Fruit fly (Drosophila melanogaster) whole organism, embryonic: ENCODE results near the gene CG32668.

ENCODE experiments used
- Aef1 ChIP-seq: fragments of 200-800 bp; sonication (Bioruptor generic); IDR thresholded peaks from 3 replicates; pipeline ENCODE4 v1.3.6; 2022; ENCODE audit warnings: missing biosample characterization, missing genetic modification characterization
- B-H1 ChIP-seq: fragments of 200-800 bp; sonication (Bioruptor generic); IDR thresholded peaks from 3 replicates; pipeline ENCODE4 v1.3.6; 2022; ENCODE audit warnings: missing biosample characterization, missing genetic modification characterization
- BtbVII ChIP-seq: fragments of 200-800 bp; sonication (Bioruptor generic); optimal IDR thresholded peaks from 3 replicates; lab custom pipeline; 2017; ENCODE audit warnings: missing biosample characterization, mild to moderate bottlenecking, missing genetic modification characterization
- CG1024 ChIP-seq: fragments of 200-800 bp; sonication (Bioruptor generic); IDR thresholded peaks from 2 replicates; pipeline ENCODE4 v1.3.6; 2022; ENCODE audit warnings: missing biosample characterization, missing genetic modification characterization
- CG10267 ChIP-seq: fragments of 200-800 bp; sonication (Bioruptor generic); optimal IDR thresholded peaks from 2 replicates; lab custom pipeline; 2018; ENCODE audit warnings: missing biosample characterization, mild to moderate bottlenecking, missing genetic modification characterization, moderate library complexity
- CG10321 ChIP-seq: fragments of 200-800 bp; sonication (Bioruptor generic); IDR thresholded peaks from 2 replicates; pipeline ENCODE4 v1.3.6; 2022; ENCODE audit warnings: missing biosample characterization, missing genetic modification characterization
- CG11456 ChIP-seq: fragments of 200-800 bp; sonication (Bioruptor generic); IDR thresholded peaks from 3 replicates; pipeline ENCODE4 v1.3.6; 2022; ENCODE audit warnings: missing biosample characterization, missing genetic modification characterization
- CG14050 ChIP-seq: fragments of 200-800 bp; sonication (Bioruptor generic); IDR thresholded peaks from 3 replicates; pipeline ENCODE4 v1.3.6; 2022; ENCODE audit warnings: missing biosample characterization, missing genetic modification characterization
- CG15269 ChIP-seq: fragments of 200-800 bp; sonication (Bioruptor generic); optimal IDR thresholded peaks from 2 replicates; lab custom pipeline; 2018; ENCODE audit warnings: missing biosample characterization, mild to moderate bottlenecking, missing genetic modification characterization, moderate library complexity
- CG16815 ChIP-seq: fragments of 200-800 bp; sonication (Bioruptor generic); optimal IDR thresholded peaks from 3 replicates; lab custom pipeline; 2017; ENCODE audit warnings: missing biosample characterization, mild to moderate bottlenecking, missing genetic modification characterization
- CG16863 ChIP-seq: fragments of 200-800 bp; sonication (Bioruptor generic); optimal IDR thresholded peaks from 3 replicates; lab custom pipeline; 2016; ENCODE audit warnings: missing biosample characterization, missing genetic modification characterization
- CG18619 ChIP-seq: fragments of 200-800 bp; sonication (Bioruptor generic); optimal IDR thresholded peaks from 3 replicates; lab custom pipeline; 2017; ENCODE audit warnings: missing biosample characterization, mild to moderate bottlenecking, missing genetic modification characterization
- CG2202 ChIP-seq: fragments of 200-800 bp; sonication (Bioruptor generic); optimal IDR thresholded peaks from 2 replicates; lab custom pipeline; 2018; ENCODE audit warnings: missing biosample characterization, mild to moderate bottlenecking, missing genetic modification characterization
- CG30020 ChIP-seq: fragments of 200-800 bp; optimal IDR thresholded peaks from 2 replicates; lab custom pipeline; 2019; ENCODE audit warnings: missing biosample characterization, mild to moderate bottlenecking, missing genetic modification characterization, moderate library complexity
- CG31365 ChIP-seq: fragments of 200-800 bp; sonication (Bioruptor generic); optimal IDR thresholded peaks from 2 replicates; lab custom pipeline; 2018; ENCODE audit warnings: missing biosample characterization, mild to moderate bottlenecking, missing genetic modification characterization
- CG32772 ChIP-seq: fragments of 200-800 bp; sonication (Bioruptor generic); IDR thresholded peaks from 2 replicates; pipeline ENCODE4 v1.3.6; 2022; ENCODE audit warnings: missing biosample characterization, missing genetic modification characterization
- CG33557 ChIP-seq: fragments of 200-800 bp; sonication (Bioruptor generic); optimal IDR thresholded peaks from 2 replicates; lab custom pipeline; 2019; ENCODE audit warnings: missing biosample characterization, mild to moderate bottlenecking, missing genetic modification characterization, moderate library complexity
- CG3995 ChIP-seq: fragments of 200-800 bp; sonication (Bioruptor generic); optimal IDR thresholded peaks from 3 replicates; lab custom pipeline; 2016; ENCODE audit warnings: missing biosample characterization, missing genetic modification characterization
- CG4360 ChIP-seq: fragments of 200-800 bp; sonication (Bioruptor generic); IDR thresholded peaks from 2 replicates; pipeline ENCODE4 v1.3.6; 2022; ENCODE audit warnings: missing biosample characterization, missing genetic modification characterization
- CG5245 ChIP-seq: fragments of 200-800 bp; sonication (Bioruptor generic); optimal IDR thresholded peaks from 3 replicates; lab custom pipeline; 2016; ENCODE audit warnings: missing biosample characterization, missing genetic modification characterization
- CG6683 ChIP-seq: fragments of 200-800 bp; sonication (Bioruptor generic); optimal IDR thresholded peaks from 2 replicates; lab custom pipeline; 2017; ENCODE audit warnings: missing biosample characterization, mild to moderate bottlenecking, missing genetic modification characterization, missing genetic modification reagents
- CG8290 ChIP-seq, 3 experiments: fragments of 200-800 bp; sonication (Bioruptor generic); optimal IDR thresholded peaks; 2 replicates each; lab custom pipeline; 2016 to 2019; ENCODE audit warnings: missing biosample characterization in 3 of 3, missing genetic modification characterization in 3 of 3, mild to moderate bottlenecking in 2 of 3, moderate library complexity in 1 of 3
- CG8359 ChIP-seq: fragments of 200-800 bp; sonication (Bioruptor generic); optimal IDR thresholded peaks from 2 replicates; lab custom pipeline; 2017; ENCODE audit warnings: missing biosample characterization, mild to moderate bottlenecking, missing genetic modification characterization, borderline replicate concordance
- CG8478 ChIP-seq: fragments of >200 bp; optimal IDR thresholded peaks from 2 replicates; lab custom pipeline; 2018
- Dad ChIP-seq: fragments of 200-800 bp; sonication (Bioruptor generic); optimal IDR thresholded peaks from 3 replicates; lab custom pipeline; 2016; ENCODE audit warnings: missing biosample characterization, missing genetic modification characterization
- Deaf1 ChIP-seq: fragments of 200-800 bp; optimal IDR thresholded peaks from 3 replicates; lab custom pipeline; 2019; ENCODE audit warnings: missing biosample characterization, mild to moderate bottlenecking, missing genetic modification characterization, moderate library complexity
- Dfd ChIP-seq, 2 experiments: fragments of >200 bp; optimal IDR thresholded peaks; 2 replicates each; lab custom pipeline; 2017; ENCODE audit warnings: missing biosample characterization in 2 of 2, missing genetic modification characterization in 2 of 2
- Doc3 ChIP-seq: fragments of 200-800 bp; sonication (Bioruptor generic); IDR thresholded peaks from 3 replicates; pipeline ENCODE4 v1.3.6; 2022; ENCODE audit warnings: missing biosample characterization, missing genetic modification characterization; ENCODE audit not compliant: partially characterized antibody
- H15 ChIP-seq: fragments of 200-800 bp; sonication (Bioruptor generic); IDR thresholded peaks from 3 replicates; pipeline ENCODE4 v1.3.6; 2022; ENCODE audit warnings: missing biosample characterization, missing genetic modification characterization
- H2.0 ChIP-seq: fragments of 200-800 bp; sonication (Bioruptor generic); IDR thresholded peaks from 2 replicates; pipeline ENCODE4 v1.3.6; 2022; ENCODE audit warnings: missing biosample characterization, missing genetic modification characterization
- Hmr ChIP-seq: fragments of 200-800 bp; sonication (Bioruptor generic); optimal IDR thresholded peaks from 3 replicates; lab custom pipeline; 2017; ENCODE audit warnings: mild to moderate bottlenecking, missing biosample characterization, missing genetic modification reagents, missing genetic modification characterization
- MBD-R2 ChIP-seq: fragments of 200-800 bp; sonication (Bioruptor generic); IDR thresholded peaks from 2 replicates; pipeline ENCODE4 v1.3.6; 2022; ENCODE audit warnings: missing biosample characterization, missing genetic modification characterization
- Med ChIP-seq: fragments of 200-800 bp; sonication (Bioruptor generic); peaks from one replicate; lab custom pipeline; 2016; ENCODE audit warnings: missing biosample characterization, missing genetic modification characterization, mild to moderate bottlenecking, inconsistent platforms, moderate library complexity
- Myb ChIP-seq: fragments of 200-800 bp; sonication (Bioruptor generic); optimal IDR thresholded peaks from 2 replicates; lab custom pipeline; 2016; ENCODE audit warnings: missing biosample characterization, missing genetic modification characterization
- Side ChIP-seq: fragments of 200-800 bp; sonication (Bioruptor generic); optimal IDR thresholded peaks from 2 replicates; lab custom pipeline; 2016; ENCODE audit warnings: missing biosample characterization, missing genetic modification characterization
- Sin3A ChIP-seq: fragments of >200 bp; optimal IDR thresholded peaks from 2 replicates; lab custom pipeline; 2018
- YL-1 ChIP-seq: fragments of 200-800 bp; sonication (Bioruptor generic); optimal IDR thresholded peaks from 3 replicates; lab custom pipeline; 2017; ENCODE audit warnings: missing biosample characterization, mild to moderate bottlenecking, missing genetic modification characterization
- ac ChIP-seq: fragments of 200-800 bp; sonication (Bioruptor generic); optimal IDR thresholded peaks from 3 replicates; lab custom pipeline; 2017; ENCODE audit warnings: missing biosample characterization, mild to moderate bottlenecking, missing genetic modification characterization
- br ChIP-seq: fragments of >200 bp; optimal IDR thresholded peaks from 2 replicates; lab custom pipeline; 2017
- chif ChIP-seq, 2 experiments: fragments of 200-800 bp; sonication (Bioruptor generic); optimal IDR thresholded peaks; 3 replicates each; lab custom pipeline; 2016; ENCODE audit warnings: missing biosample characterization in 2 of 2, missing genetic modification characterization in 2 of 2
- disco-r ChIP-seq: fragments of 200-800 bp; sonication (Bioruptor generic); optimal IDR thresholded peaks from 2 replicates; lab custom pipeline; 2016; ENCODE audit warnings: missing biosample characterization, missing genetic modification characterization
- dysf ChIP-seq: fragments of 200-800 bp; sonication (Bioruptor generic); IDR thresholded peaks from 3 replicates; pipeline ENCODE4 v1.3.6; 2022; ENCODE audit warnings: missing biosample characterization, missing genetic modification characterization
- ftz-f1 ChIP-seq: fragments of 200-800 bp; sonication (Bioruptor generic); optimal IDR thresholded peaks from 2 replicates; lab custom pipeline; 2016; ENCODE audit warnings: missing biosample characterization, missing genetic modification characterization
- jumu ChIP-seq: fragments of 200-800 bp; sonication (Bioruptor generic); optimal IDR thresholded peaks from 3 replicates; lab custom pipeline; 2016; ENCODE audit warnings: missing biosample characterization, missing genetic modification characterization
- mirr ChIP-seq: fragments of 200-800 bp; sonication (Bioruptor generic); optimal IDR thresholded peaks from 3 replicates; lab custom pipeline; 2018; ENCODE audit warnings: missing biosample characterization, mild to moderate bottlenecking, missing genetic modification characterization
- nerfin-1 ChIP-seq: fragments of 200-800 bp; sonication (Bioruptor generic); optimal IDR thresholded peaks from 3 replicates; lab custom pipeline; 2019; ENCODE audit warnings: missing biosample characterization, mild to moderate bottlenecking, missing genetic modification characterization, moderate library complexity
- nmo ChIP-seq: fragments of 200-800 bp; sonication (Bioruptor generic); optimal IDR thresholded peaks from 2 replicates; lab custom pipeline; 2018; ENCODE audit warnings: missing biosample characterization, mild to moderate bottlenecking, missing genetic modification characterization, moderate library complexity
- phol ChIP-seq: fragments of 200-800 bp; sonication (Bioruptor generic); optimal IDR thresholded peaks from 3 replicates; lab custom pipeline; 2018; ENCODE audit warnings: missing biosample characterization, mild to moderate bottlenecking, missing genetic modification characterization, moderate library complexity
- pzg ChIP-seq: fragments of 200-800 bp; sonication (Bioruptor generic); optimal IDR thresholded peaks from 3 replicates; lab custom pipeline; 2018; ENCODE audit warnings: missing biosample characterization, mild to moderate bottlenecking, missing genetic modification characterization, moderate library complexity
- row ChIP-seq: fragments of 200-800 bp; sonication (Bioruptor generic); IDR thresholded peaks from 3 replicates; pipeline ENCODE4 v1.3.6; 2022; ENCODE audit warnings: missing biosample characterization, missing genetic modification characterization
- sens ChIP-seq: fragments of 200-800 bp; sonication (Bioruptor generic); peaks from one replicate; lab custom pipeline; 2016; ENCODE audit warnings: missing biosample characterization, missing genetic modification characterization
- sqz ChIP-seq: fragments of 200-800 bp; sonication (Bioruptor generic); optimal IDR thresholded peaks from 3 replicates; lab custom pipeline; 2018; ENCODE audit warnings: missing biosample characterization, mild to moderate bottlenecking, missing genetic modification characterization

CG32668 gene

DNA sequence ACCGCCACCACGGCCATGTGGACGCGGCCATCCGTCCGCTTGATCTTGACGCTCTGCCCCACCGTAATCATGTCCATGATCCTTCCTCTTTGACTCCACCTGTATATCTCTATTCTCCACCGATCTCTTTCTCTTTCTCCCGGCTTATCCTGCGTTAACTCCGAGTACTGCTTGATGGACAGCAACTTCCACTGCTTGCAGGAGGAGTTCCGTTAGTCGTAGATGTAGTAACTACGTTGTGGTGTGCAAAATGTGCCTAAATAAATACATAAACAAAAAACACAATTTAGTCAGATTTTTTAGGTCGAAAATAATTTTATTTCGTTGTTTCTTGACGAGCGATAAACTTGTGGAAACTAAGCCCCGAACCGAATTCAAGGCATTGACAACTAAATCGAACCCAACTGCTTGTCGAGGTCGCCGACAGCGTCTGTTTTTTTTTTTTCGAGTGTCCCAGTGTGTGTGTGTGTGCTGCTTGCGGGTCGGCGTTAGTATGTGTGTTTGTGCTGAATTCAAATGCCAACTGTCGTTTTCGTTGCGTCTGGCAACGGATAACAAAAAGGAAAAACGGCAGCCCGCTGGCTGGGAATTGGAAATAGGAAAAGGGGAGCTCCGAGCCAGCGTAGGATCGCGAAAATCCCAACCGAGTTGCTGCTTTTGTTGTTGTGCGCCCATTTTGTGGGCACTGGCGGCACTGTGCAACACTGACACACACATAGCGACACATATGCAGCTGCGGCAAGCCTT is 23.5 kb downstream of the CG32668 start:
- TF ChIP-seq row, result no peak
- TF ChIP-seq sqz (GFP tag; lab: Kevin White, UChicago), result peak; percentile 92
- peak; percentile 16 for TF ChIP-seq CG8290 (GFP tag; optimal IDR thresholded peaks at IDR 0.05; lab: Kevin White, UChicago)
- TF ChIP-seq CG8290 (tag; optimal IDR thresholded peaks at IDR 0.05; lab: Kevin White, UChicago), result no peak
- no peak for TF ChIP-seq CG33557
- peak; percentile 22 for TF ChIP-seq YL-1 (GFP tag; lab: Kevin White, UChicago)
- no peak for TF ChIP-seq CG16815
- TF ChIP-seq CG31365 (tag; lab: Kevin White, UChicago), result peak; percentile 93
- TF ChIP-seq ftz-f1 (GFP tag; lab: Kevin White, UChicago), result peak; percentile 85
- no peak for TF ChIP-seq CG1024 (GFP tag; lab: Robert Waterston, UW)
- TF ChIP-seq mirr (GFP tag; lab: Kevin White, UChicago), result no peak
- TF ChIP-seq CG8478 (lab: Kevin White, UChicago), result peak; percentile 89
- TF ChIP-seq nmo (GFP tag; lab: Kevin White, UChicago), result peak; percentile 38
- TF ChIP-seq jumu (GFP tag; lab: Kevin White, UChicago), result peak; percentile 23
- TF ChIP-seq phol (tag; lab: Kevin White, UChicago), result peak; percentile 18
- TF ChIP-seq nerfin-1, result peak; percentile 95
- TF ChIP-seq CG16863, result peak; percentile 10
- no peak for TF ChIP-seq Hmr (GFP tag; lab: Kevin White, UChicago)
- TF ChIP-seq sens, result peak; percentile 66
- TF ChIP-seq dysf, result 0 out of 3 replicates have a peak, but pooled peaks have one; percentile 11
- TF ChIP-seq CG10321, result no peak
- TF ChIP-seq Med (GFP tag; lab: Kevin White, UChicago), result peak; percentile 68
- TF ChIP-seq H2.0 (GFP tag; lab: Robert Waterston, UW), result 0 out of 2 replicates have a peak, but pooled peaks have one; percentile 12
- peak in 1 of 2 experiments; percentile 54 for TF ChIP-seq Dfd (GFP tag; optimal IDR thresholded peaks at IDR 0.05; lab: Kevin White, UChicago)
- no peak for TF ChIP-seq CG8359 (GFP tag; lab: Kevin White, UChicago)
- TF ChIP-seq Myb, result peak; percentile 73
- TF ChIP-seq CG32772 (GFP tag; lab: Robert Waterston, UW), result peak; percentile 81
- peak; percentile 31; the same call in 2 of the 3 replicates for TF ChIP-seq Aef1 (GFP tag; lab: Robert Waterston, UW)
- peak; percentile 3 for TF ChIP-seq CG30020 (tag; lab: Kevin White, UChicago)
- TF ChIP-seq CG2202 (tag; lab: Kevin White, UChicago), result no peak
- TF ChIP-seq CG4360 (GFP tag; lab: Robert Waterston, UW), result peak; percentile 80
- TF ChIP-seq MBD-R2 (GFP tag; lab: Robert Waterston, UW), result peak; percentile 26; the same call in 1 of the 2 replicates
- no peak for TF ChIP-seq Dad (GFP tag; lab: Kevin White, UChicago)
- peak; percentile 41 for TF ChIP-seq CG10267
- no peak for TF ChIP-seq CG5245 (GFP tag; lab: Kevin White, UChicago)
- TF ChIP-seq, all 482 proteins: peak for 23

DNA sequence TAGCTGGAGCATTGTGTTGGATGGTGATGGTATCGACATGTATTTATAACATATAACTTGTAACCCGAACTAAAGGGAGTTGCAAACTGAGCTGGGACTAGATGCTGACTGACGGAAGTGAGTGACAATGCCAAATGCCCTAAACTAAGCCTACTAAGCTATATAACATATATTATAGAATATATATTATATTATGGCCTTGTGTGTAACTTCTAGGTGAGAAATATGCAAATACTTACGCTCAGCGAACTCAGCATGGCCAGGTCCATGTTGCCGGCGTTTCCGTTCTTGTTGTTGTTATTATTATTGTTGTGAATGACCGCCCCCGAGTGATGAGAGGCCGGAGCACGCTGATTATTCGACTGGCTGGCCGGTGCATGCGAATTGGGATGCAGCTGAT is 27.2 kb downstream of the CG32668 start, which contains the start of gene CG44385:
Gene CG44385 (minus strand): TSS at position 101 of the 400 bp plus-strand sequence.
- TF ChIP-seq Side, result no peak
- TF ChIP-seq ac (GFP tag; lab: Kevin White, UChicago), result no peak
- no peak for TF ChIP-seq BtbVII (GFP tag; lab: Kevin White, UChicago)
- TF ChIP-seq chif (GFP tag; optimal IDR thresholded peaks at IDR 0.05; lab: Kevin White, UChicago), result no peak
- TF ChIP-seq Sin3A, result no peak
- no peak for TF ChIP-seq CG6683
- no peak for TF ChIP-seq pzg (GFP tag; lab: Kevin White, UChicago)
- TF ChIP-seq B-H1 (GFP tag; lab: Robert Waterston, UW), result no peak
- TF ChIP-seq phol (tag; lab: Kevin White, UChicago), result no peak
- TF ChIP-seq CG3995, result no peak
- TF ChIP-seq CG18619, result no peak
- no peak for TF ChIP-seq H15 (GFP tag; lab: Robert Waterston, UW)
- TF ChIP-seq CG11456, result no peak
- no peak for TF ChIP-seq Deaf1 (tag; lab: Kevin White, UChicago)
- no peak for TF ChIP-seq br
- TF ChIP-seq CG15269, result no peak
- TF ChIP-seq CG14050 (GFP tag; lab: Robert Waterston, UW), result no peak
- TF ChIP-seq disco-r (GFP tag; lab: Kevin White, UChicago), result no peak
- TF ChIP-seq Doc3 (GFP tag; lab: Robert Waterston, UW), result no peak
